Fruit fly (Drosophila melanogaster): ENCODE results near the gene CG8173.
A peak's percentile ranks its signal among the peaks of the same experiment; 100 is the strongest.

DNA sequence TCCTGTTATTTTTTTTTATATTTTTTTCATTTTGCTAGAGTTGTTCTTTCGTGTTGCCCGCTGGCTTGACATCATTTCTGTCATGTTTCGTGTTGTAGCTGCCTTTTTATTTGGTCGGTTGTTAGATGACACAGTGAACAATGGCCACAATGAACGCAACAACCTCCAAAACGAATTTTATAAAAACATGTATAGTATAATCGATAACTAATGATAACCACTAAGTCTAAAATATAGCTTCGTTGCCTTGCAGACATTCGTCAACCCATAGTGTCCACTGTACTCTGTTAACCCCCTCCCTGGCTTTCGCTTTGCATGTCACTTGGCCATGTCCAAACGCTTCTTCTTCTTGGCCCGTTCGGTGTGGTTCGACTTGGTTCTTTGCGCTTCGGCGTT, 4.3 kb upstream of the CG8173 start:
- peak; percentile 88 for TF ChIP-seq fd96Ca (GFP tag; IDR thresholded peaks at IDR 0.05)
- TF ChIP-seq Snoo (tag; optimal IDR thresholded peaks at IDR 0.05): no peak
- TF ChIP-seq D1 (tag; optimal IDR thresholded peaks at IDR 0.05): no peak
- no peak for TF ChIP-seq CG17806 (tag; optimal IDR thresholded peaks at IDR 0.05)
- TF ChIP-seq EcR (GFP tag; optimal IDR thresholded peaks at IDR 0.05): no peak
- peak; percentile 84 for TF ChIP-seq CG32121 (GFP tag; IDR thresholded peaks at IDR 0.05)
- TF ChIP-seq CG10348 (GFP tag; IDR thresholded peaks at IDR 0.05): peak; percentile 49; the same call in 1 of the 2 replicates
- TF ChIP-seq Ets98B (GFP tag; IDR thresholded peaks at IDR 0.05): peak; percentile 83

Data from whole organism, pupa.